Worm (Caenorhabditis elegans): ENCODE results near the gene C34D4.2.

Gene C34D4.2

DNA sequence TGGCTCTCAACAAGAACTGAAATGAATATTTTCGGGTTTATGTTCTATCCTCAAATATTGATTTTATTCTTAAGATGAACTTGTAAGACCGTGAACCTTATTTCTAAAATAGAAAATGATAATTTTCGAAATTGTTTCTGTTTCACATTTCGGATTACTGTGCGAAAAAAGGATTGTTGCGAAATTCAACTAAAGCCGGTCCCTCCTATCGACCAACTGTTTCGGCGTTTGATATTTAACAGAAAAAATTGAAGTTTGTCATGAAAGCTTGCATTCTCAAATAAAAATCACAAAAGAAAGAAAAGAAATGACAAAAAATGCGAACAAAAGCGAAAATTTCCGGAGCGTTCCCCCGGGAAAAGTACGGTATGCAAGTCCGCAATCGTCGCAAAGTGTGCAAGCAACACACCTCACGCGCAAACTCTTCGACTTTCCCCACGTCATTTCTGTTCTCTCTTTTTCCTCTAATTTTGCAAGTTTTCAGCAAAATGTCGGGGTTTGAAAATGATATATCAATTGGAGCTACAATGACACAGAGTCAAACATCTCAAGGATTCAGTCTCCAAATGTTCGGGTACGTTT lies 5.3 kb upstream of the C34D4.2 start, which contains the start of gene C34D4.4:
TSS of gene C34D4.4 (plus strand) at position 342 of the 582 bp plus-strand sequence.
- TF ChIP-seq crh-2 (tag; optimal IDR thresholded peaks at IDR 0.05) = peak; percentile 54
- TF ChIP-seq nhr-77 (tag; optimal IDR thresholded peaks at IDR 0.05) = no peak
- peak; percentile 21 for TF ChIP-seq nhr-129 (tag; optimal IDR thresholded peaks at IDR 0.05)
- no peak for TF ChIP-seq elt-3 (tag; optimal IDR thresholded peaks at IDR 0.05)
- peak; percentile 85 to 97 for TF ChIP-seq lsy-2 (tag; optimal IDR thresholded peaks at IDR 0.05)
- peak; percentile 68 for TF ChIP-seq C34F6.9 (tag; optimal IDR thresholded peaks at IDR 0.05)
- TF ChIP-seq unc-55 (GFP tag; optimal IDR thresholded peaks at IDR 0.05) = peak; percentile 69
- no peak for TF ChIP-seq nhr-25 (tag; optimal IDR thresholded peaks at IDR 0.05)
- peak; percentile 28 for TF ChIP-seq gmeb-1 (tag; optimal IDR thresholded peaks at IDR 0.05)

DNA sequence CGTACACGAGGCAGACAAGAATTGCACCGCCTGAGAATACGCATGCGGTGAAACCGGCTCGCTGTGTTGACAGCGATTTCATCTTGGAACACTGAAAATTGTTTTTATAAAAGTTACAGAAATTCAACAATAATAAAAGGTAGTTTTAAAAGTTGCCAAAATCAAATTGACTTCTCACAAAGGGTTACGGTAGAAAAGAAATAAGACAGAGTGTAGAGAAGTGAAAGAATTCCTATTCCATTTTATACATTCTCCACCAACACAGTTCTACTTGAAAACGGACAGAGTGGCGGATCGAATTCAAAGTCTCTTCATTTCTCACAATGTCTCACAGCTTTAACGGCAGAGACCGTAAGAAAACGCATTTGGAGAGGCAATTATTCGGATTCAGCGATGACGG lies 2.0 kb upstream of the C34D4.2 start, which contains the start of gene col-113:
TSS of gene col-113 (minus strand) at position 101 of the 400 bp plus-strand sequence.
- TF ChIP-seq nhr-237 (tag; optimal IDR thresholded peaks at IDR 0.05) (no peak), aly-2 (tag; optimal IDR thresholded peaks at IDR 0.05) (no peak), ceh-16 (tag; optimal IDR thresholded peaks at IDR 0.05) (no peak), ama-1 (optimal IDR thresholded peaks at IDR 0.05) (no peak), skn-1 (tag; optimal IDR thresholded peaks at IDR 0.05) (no peak), R02D3.7 (tag; optimal IDR thresholded peaks at IDR 0.05) (no peak), crh-2 (tag; optimal IDR thresholded peaks at IDR 0.05) (no peak), nhr-21 (tag; optimal IDR thresholded peaks at IDR 0.05) (no peak), mab-5 (tag; optimal IDR thresholded peaks at IDR 0.05) (no peak), peb-1 (tag; optimal IDR thresholded peaks at IDR 0.05) (no peak), Y55F3AM.14 (GFP tag; optimal IDR thresholded peaks at IDR 0.05) (no peak), zag-1 (tag; optimal IDR thresholded peaks at IDR 0.05) (no peak), mbf-1 (tag; optimal IDR thresholded peaks at IDR 0.05) (no peak), egl-27 (tag; optimal IDR thresholded peaks at IDR 0.05) (no peak), unc-39 (tag; optimal IDR thresholded peaks at IDR 0.05) (no peak), lin-39 (tag; optimal IDR thresholded peaks at IDR 0.05) (no peak)

DNA sequence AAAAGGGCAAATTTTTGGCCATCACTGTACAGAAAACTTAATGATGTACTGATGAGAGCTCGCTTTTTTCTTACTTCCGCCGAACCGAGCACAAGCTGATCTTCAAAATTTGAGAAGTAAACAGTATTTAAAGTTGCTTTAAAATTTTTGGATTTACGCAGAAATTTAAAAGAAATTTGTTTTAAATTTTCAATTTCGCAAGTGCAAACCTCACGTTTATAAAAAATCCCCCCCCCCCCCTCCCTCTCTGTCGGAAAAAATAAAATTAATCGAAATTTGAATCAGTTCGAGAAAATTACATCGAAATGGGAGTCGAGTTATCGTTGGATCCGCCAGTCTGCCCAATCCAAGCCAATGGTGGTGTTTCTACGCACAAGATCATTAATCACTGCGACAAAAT lies 1.1 kb upstream of the C34D4.2 start, which contains the start of gene C34D4.3:
TSS of gene C34D4.3 (plus strand) at position 301 of the 400 bp plus-strand sequence.
- TF ChIP-seq Y55F3AM.14 (GFP tag; optimal IDR thresholded peaks at IDR 0.05) (no peak), ztf-11 (tag; optimal IDR thresholded peaks at IDR 0.05) (no peak), snpc-4 (tag; optimal IDR thresholded peaks at IDR 0.05) (no peak), nhr-12 (tag; optimal IDR thresholded peaks at IDR 0.05) (no peak), peb-1 (tag; optimal IDR thresholded peaks at IDR 0.05) (no peak), lin-11 (tag; optimal IDR thresholded peaks at IDR 0.05) (no peak), lin-13 (GFP tag; optimal IDR thresholded peaks at IDR 0.05) (no peak), F13H6.1 (tag; optimal IDR thresholded peaks at IDR 0.05) (no peak), crh-2 (tag; optimal IDR thresholded peaks at IDR 0.05) (no peak), nhr-25 (tag; optimal IDR thresholded peaks at IDR 0.05) (no peak), lin-39 (tag; optimal IDR thresholded peaks at IDR 0.05) (no peak)

ce11 chrIV:7156356-7156755 lies 1.9 kb downstream of the C34D4.2 start, which contains the start of gene maph-9:
Gene maph-9, plus strand, starts transcription at chrIV:7156628.
- TF ChIP-seq C34F6.9 (tag; optimal IDR thresholded peaks at IDR 0.05) (peak; percentile 33), R02D3.7 (tag; optimal IDR thresholded peaks at IDR 0.05) (no peak), skn-1 (tag; optimal IDR thresholded peaks at IDR 0.05) (no peak)

DNA sequence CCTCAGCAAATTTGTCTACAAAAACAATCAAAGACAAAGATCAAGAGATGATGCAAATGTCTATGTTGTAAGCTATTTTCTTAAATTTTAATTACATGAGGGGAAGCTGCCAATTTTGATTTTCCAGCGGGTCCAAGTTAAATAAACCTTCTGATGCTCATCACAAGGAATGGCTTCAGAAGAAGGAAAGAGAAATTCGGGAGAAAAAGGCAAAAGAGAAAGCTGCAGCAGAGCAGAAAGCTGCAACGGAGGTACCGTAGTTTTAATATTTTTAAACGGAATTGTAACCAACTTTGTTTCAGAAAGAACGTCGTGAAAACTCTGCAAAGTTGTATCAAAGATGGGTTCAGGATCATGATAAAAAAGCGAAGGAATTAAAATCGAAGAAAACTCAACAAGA lies 3.7 kb downstream of the C34D4.2 start:
- TF ChIP-seq Y55F3AM.14 (GFP tag; optimal IDR thresholded peaks at IDR 0.05) (no peak), nhr-21 (tag; optimal IDR thresholded peaks at IDR 0.05) (no peak), nhr-12 (tag; optimal IDR thresholded peaks at IDR 0.05) (no peak), ztf-4 (tag; optimal IDR thresholded peaks at IDR 0.05) (no peak), mab-5 (tag; optimal IDR thresholded peaks at IDR 0.05) (no peak), unc-39 (tag; optimal IDR thresholded peaks at IDR 0.05) (no peak), mdl-1 (tag; optimal IDR thresholded peaks at IDR 0.05) (no peak), crh-2 (tag; optimal IDR thresholded peaks at IDR 0.05) (no peak), dmd-4 (tag; optimal IDR thresholded peaks at IDR 0.05) (no peak), lin-13 (GFP tag; optimal IDR thresholded peaks at IDR 0.05) (no peak)

DNA sequence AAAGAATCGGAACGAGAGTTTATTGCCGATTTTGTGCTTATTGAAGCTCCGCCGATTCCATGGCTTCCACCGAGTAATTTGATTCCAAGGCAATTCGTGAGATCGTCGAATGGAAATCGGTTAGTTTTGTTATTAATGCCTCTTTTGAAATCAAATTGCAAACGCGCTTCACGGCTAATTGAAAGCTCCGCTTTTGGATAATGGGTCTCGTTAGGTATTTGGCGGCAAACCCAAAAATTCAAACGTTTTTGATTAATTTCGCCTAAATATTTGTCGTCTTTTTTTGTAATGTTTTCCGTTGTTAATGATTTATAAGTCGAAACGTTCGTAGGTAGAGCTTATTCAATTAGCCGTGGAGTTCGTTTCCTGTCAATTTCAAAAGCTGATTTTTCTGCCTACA lies 5.1 kb downstream of the C34D4.2 start:
- TF ChIP-seq unc-62 (GFP tag; optimal IDR thresholded peaks at IDR 0.05) (no peak), crh-2 (tag; optimal IDR thresholded peaks at IDR 0.05) (no peak)

Data from whole organism, L2 larva.